Worm (Caenorhabditis elegans) whole organism, young adult: ENCODE data around the gene C26E6.1.

Experiments
- ama-1 ChIP-seq, 3 experiments: fragments of 150-350 bp in 1 of 3; sonication (generic microtip) in 2 of 3; optimal IDR thresholded peaks; 2 replicates each; lab custom pipeline; 2014 to 2018; ENCODE audit warnings: missing biosample characterization in 2 of 3, missing genetic modification characterization in 2 of 3, missing genetic modification reagents in 2 of 3
- him-1 ChIP-seq: sonication (generic microtip); optimal IDR thresholded peaks from 2 replicates; lab custom pipeline; 2016; ENCODE audit warnings: missing genotype, missing genetic modification reagents, missing genetic modification characterization, missing compliant biosample characterization
- snpc-4 ChIP-seq, 5 experiments: fragments of 150-350 bp in 1 of 5; sonication (generic microtip) in 4 of 5; optimal IDR thresholded peaks; 2 replicates each; lab custom pipeline; 2014 to 2018; ENCODE audit warnings: missing genetic modification characterization in 5 of 5, missing biosample characterization in 3 of 5, antibody characterized with exemption in 2 of 5, mild to moderate bottlenecking in 2 of 5, missing compliant biosample characterization in 2 of 5, missing genotype in 2 of 5, moderate library complexity in 2 of 5, missing genetic modification reagents in 1 of 5
- unc-62 ChIP-seq: fragments of 150-350 bp; optimal IDR thresholded peaks from 2 replicates; lab custom pipeline; 2014; ENCODE audit warnings: missing biosample characterization, missing genetic modification reagents, missing genetic modification characterization

- no peak for TF ChIP-seq unc-62 (GFP tag; lab: Kevin White, UChicago)
- no peak for TF ChIP-seq ama-1 (optimal IDR thresholded peaks at IDR 0.05; lab: Kevin White, UChicago)
- TF ChIP-seq ama-1 (GFP tag; optimal IDR thresholded peaks at IDR 0.05; lab: Kevin White, UChicago), result no peak
- TF ChIP-seq him-1 (tag; lab: Kevin White, UChicago), result no peak
- TF ChIP-seq snpc-4 (GFP tag; optimal IDR thresholded peaks at IDR 0.05; lab: Kevin White, UChicago), result no peak
- no peak for TF ChIP-seq snpc-4 (tag; optimal IDR thresholded peaks at IDR 0.05; lab: Kevin White, UChicago)
Observed at ce11 chrIII:4924134-4924533, 32.5 kb upstream of the C26E6.1 start.
